Worm (Caenorhabditis elegans): ENCODE results near the gene ZK896.5.

The ZK896.5 gene

DNA sequence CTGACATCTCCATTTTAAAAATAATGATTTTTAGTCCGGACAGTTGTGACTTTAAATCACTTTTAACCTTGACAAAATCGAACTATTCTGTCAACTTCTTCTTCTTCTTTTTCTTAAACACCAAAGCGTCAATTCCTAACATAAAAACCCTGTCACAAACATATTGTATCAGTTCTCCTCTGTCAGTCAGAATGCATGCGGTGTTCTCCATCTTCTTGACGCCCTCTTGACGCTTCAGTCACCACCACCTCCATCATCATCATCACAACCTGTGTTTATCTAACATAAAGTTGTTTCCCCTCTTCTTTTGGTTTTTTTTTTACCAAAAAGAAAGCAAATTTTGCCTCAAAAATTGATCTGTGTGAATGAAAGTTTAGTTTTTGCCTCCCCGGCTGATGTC, 44.1 kb downstream of the ZK896.5 start (continued):
- no peak for TF ChIP-seq ztf-7 (tag; optimal IDR thresholded peaks at IDR 0.05)
- TF ChIP-seq dve-1 (tag; optimal IDR thresholded peaks at IDR 0.05; ENCODE audit: insufficient read depth) = peak; percentile 56
- TF ChIP-seq spr-1 (tag; optimal IDR thresholded peaks at IDR 0.05) = no peak
- no peak for TF ChIP-seq daf-16 (GFP tag; optimal IDR thresholded peaks at IDR 0.05)
- no peak for TF ChIP-seq daf-16 (tag; optimal IDR thresholded peaks at IDR 0.05)
- no peak for TF ChIP-seq vab-7 (GFP tag; IDR thresholded peaks at IDR 0.05)
- TF ChIP-seq arid-1 (GFP tag; conservative IDR thresholded peaks at IDR 0.05) = no peak
- no peak for TF ChIP-seq D1046.2 (GFP tag; IDR thresholded peaks at IDR 0.05)
- TF ChIP-seq hlh-11 (tag; optimal IDR thresholded peaks at IDR 0.05) = peak; percentile 6
- no peak for TF ChIP-seq set-16 (GFP tag; IDR thresholded peaks at IDR 0.05)
- TF ChIP-seq jun-1 (tag; optimal IDR thresholded peaks at IDR 0.05) = no peak
- no peak for TF ChIP-seq R02D3.7 (tag; optimal IDR thresholded peaks at IDR 0.05)
- TF ChIP-seq F44E2.7 (GFP tag; IDR thresholded peaks at IDR 0.05) = no peak
- peak; percentile 96 for TF ChIP-seq dmd-6 (GFP tag; IDR thresholded peaks at IDR 0.05)
- TF ChIP-seq lin-1 (GFP tag; IDR thresholded peaks at IDR 0.05) = 0 out of 2 replicates have a peak, but pooled peaks have one; percentile 34
- no peak for TF ChIP-seq nhr-28 (tag; optimal IDR thresholded peaks at IDR 0.05)
- TF ChIP-seq ztf-11 (tag; optimal IDR thresholded peaks at IDR 0.05) = no peak
- TF ChIP-seq snpc-4 (tag; optimal IDR thresholded peaks at IDR 0.05) = no peak
- peak; percentile 69; the same call in 1 of the 2 replicates for TF ChIP-seq tra-1 (GFP tag; IDR thresholded peaks at IDR 0.05)
- no peak for TF ChIP-seq ces-1 (GFP tag; optimal IDR thresholded peaks at IDR 0.05)
- TF ChIP-seq Y5F2A.4 (GFP tag; optimal IDR thresholded peaks at IDR 0.05) = no peak
- no peak for TF ChIP-seq nhr-102 (tag; optimal IDR thresholded peaks at IDR 0.05)
- no peak for TF ChIP-seq fos-1 (tag; optimal IDR thresholded peaks at IDR 0.05)
- peak; percentile 9 for TF ChIP-seq hlh-30 (tag; optimal IDR thresholded peaks at IDR 0.05; ENCODE audit: insufficient read depth)
- no peak for TF ChIP-seq saeg-2 (GFP tag; IDR thresholded peaks at IDR 0.05)
- no peak for TF ChIP-seq mxl-2 (GFP tag; conservative IDR thresholded peaks at IDR 0.05)
- no peak for TF ChIP-seq nhr-76 (tag; optimal IDR thresholded peaks at IDR 0.05)

DNA sequence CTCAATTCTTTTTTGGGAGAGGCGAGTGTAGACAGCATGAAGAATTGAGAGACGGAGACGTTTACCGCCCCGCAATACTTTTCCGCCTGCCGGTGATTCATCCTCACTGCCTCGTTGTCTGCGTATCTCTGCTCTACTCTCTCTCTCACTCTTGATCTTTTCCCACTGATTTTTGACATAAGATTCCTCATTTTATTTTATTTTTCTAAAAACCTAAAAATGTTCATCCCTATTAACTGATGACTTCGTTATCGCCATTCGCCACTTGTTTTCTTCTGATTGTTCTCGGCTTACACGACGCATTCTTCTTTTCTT, 45.1 kb downstream of the ZK896.5 start:
- TF ChIP-seq hmg-1.1 (GFP tag; IDR thresholded peaks at IDR 0.05) (0 out of 2 replicates have a peak, but pooled peaks have one; percentile 38), rbr-2 (tag; optimal IDR thresholded peaks at IDR 0.05) (peak; percentile 4), jun-1 (tag; optimal IDR thresholded peaks at IDR 0.05) (peak; percentile 15), vab-7 (GFP tag; IDR thresholded peaks at IDR 0.05) (no peak), dve-1 (tag; optimal IDR thresholded peaks at IDR 0.05; ENCODE audit: insufficient read depth) (peak; percentile 1), ceh-62 (tag; optimal IDR thresholded peaks at IDR 0.05) (no peak), mes-2 (tag; optimal IDR thresholded peaks at IDR 0.05; ENCODE audit: poor library complexity, severe bottlenecking) (peak; percentile 56), madf-9 (GFP tag; conservative IDR thresholded peaks at IDR 0.05) (0 out of 2 replicates have a peak, but pooled peaks have one; percentile 46), lsy-2 (tag; optimal IDR thresholded peaks at IDR 0.05) (peak in 1 of 2 experiments; percentile 6), nhr-28 (tag; optimal IDR thresholded peaks at IDR 0.05) (no peak)

DNA sequence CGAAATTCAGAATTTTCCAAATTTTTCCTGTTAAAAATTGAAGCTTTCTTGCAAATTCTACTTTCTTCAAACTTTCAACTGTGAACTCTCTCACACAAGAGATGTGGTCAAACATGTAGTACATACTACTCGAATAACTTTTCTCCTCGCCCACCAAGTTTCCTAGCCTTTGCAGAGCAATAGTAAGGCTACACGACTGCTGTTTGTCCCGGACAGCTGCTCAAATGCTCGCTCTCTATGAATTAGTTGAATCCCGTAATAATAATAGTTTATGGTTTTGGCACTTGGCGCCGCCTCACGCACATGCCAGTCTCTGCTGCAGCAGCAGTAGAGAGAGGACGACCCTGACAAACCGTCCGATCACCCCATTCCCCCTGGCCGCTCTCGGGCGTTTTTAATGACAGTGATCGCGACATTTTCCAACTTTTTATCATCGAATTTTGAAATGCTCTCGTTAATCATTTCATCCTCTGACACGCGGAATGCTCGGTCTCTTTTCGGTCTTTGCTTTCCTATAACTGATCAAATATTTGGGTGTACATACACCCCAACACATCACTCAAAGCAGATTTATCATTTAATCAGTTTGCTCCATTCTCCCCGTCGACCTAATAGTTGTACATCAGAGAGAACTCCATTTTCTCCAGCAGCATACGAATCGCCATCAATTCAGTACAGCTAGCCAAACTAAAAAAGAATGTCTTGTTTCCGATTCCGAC, 45.6 kb downstream of the ZK896.5 start:
- TF ChIP-seq sdz-12 (GFP tag; optimal IDR thresholded peaks at IDR 0.05) (no peak), mxl-2 (GFP tag; conservative IDR thresholded peaks at IDR 0.05) (no peak), set-16 (GFP tag; IDR thresholded peaks at IDR 0.05) (peak; percentile 61), unc-39 (tag; optimal IDR thresholded peaks at IDR 0.05) (no peak), tra-1 (GFP tag; IDR thresholded peaks at IDR 0.05) (peak; percentile 87; the same call in 1 of the 2 replicates), fos-1 (tag; optimal IDR thresholded peaks at IDR 0.05) (no peak), zag-1 (tag; optimal IDR thresholded peaks at IDR 0.05) (no peak), lir-3 (tag; optimal IDR thresholded peaks at IDR 0.05) (no peak), ZK546.5 (tag; optimal IDR thresholded peaks at IDR 0.05) (no peak), mdt-29 (GFP tag; IDR thresholded peaks at IDR 0.05) (peak; percentile 16; the same call in 1 of the 2 replicates), nhr-41 (GFP tag; IDR thresholded peaks at IDR 0.05) (peak; percentile 66; the same call in 1 of the 2 replicates), aha-1 (tag) (peak; percentile 56), daf-16 (GFP tag; optimal IDR thresholded peaks at IDR 0.05) (no peak), daf-16 (tag; optimal IDR thresholded peaks at IDR 0.05) (peak; percentile 27), jun-1 (tag; optimal IDR thresholded peaks at IDR 0.05) (no peak), vab-7 (GFP tag; IDR thresholded peaks at IDR 0.05) (no peak), hlh-30 (tag; optimal IDR thresholded peaks at IDR 0.05; ENCODE audit: insufficient read depth) (peak; percentile 28), F37D6.2 (tag; optimal IDR thresholded peaks at IDR 0.05) (no peak), ceh-20 (GFP tag; IDR thresholded peaks at IDR 0.05) (peak; percentile 34; the same call in 1 of the 2 replicates), D1046.2 (GFP tag; IDR thresholded peaks at IDR 0.05) (no peak), hmg-1.1 (GFP tag; IDR thresholded peaks at IDR 0.05) (no peak), ztf-11 (tag; optimal IDR thresholded peaks at IDR 0.05) (no peak), lim-7 (GFP tag; IDR thresholded peaks at IDR 0.05) (no peak), unc-130 (GFP tag; optimal IDR thresholded peaks at IDR 0.05) (no peak), dmd-6 (GFP tag; IDR thresholded peaks at IDR 0.05) (peak; percentile 99), hlh-11 (tag; optimal IDR thresholded peaks at IDR 0.05) (peak; percentile 79)
